Worm (Caenorhabditis elegans) whole organism, L1 larva: ENCODE results near the gene C42C1.8.

ENCODE experiments used
- C16A3.4 ChIP-seq: fragments of 150-350 bp; optimal IDR thresholded peaks from 2 replicates; lab custom pipeline; 2014; ENCODE audit warnings: missing biosample characterization, missing genetic modification characterization
- mdl-1 ChIP-seq, 2 experiments: fragments of 150-350 bp; optimal IDR thresholded peaks; 2 replicates each; lab custom pipeline; 2014 to 2017; ENCODE audit warnings: missing biosample characterization in 2 of 2, missing genetic modification characterization in 2 of 2, inconsistent platforms in 1 of 2
- nhr-11 ChIP-seq: fragments of 150-350 bp; optimal IDR thresholded peaks from 2 replicates; lab custom pipeline; 2014; ENCODE audit warnings: missing biosample characterization, missing genetic modification characterization

- TF ChIP-seq nhr-11 (tag; lab: Kevin White, UChicago) (no peak), C16A3.4 (tag; lab: Kevin White, UChicago) (no peak), mdl-1 (tag; optimal IDR thresholded peaks at IDR 0.05; lab: Kevin White, UChicago) (no peak)
These were observed 20.8 kb downstream of the C42C1.8 start, which contains the start of gene oac-58 for ce11 chrIV:12311597-12311996.
